Worm (Caenorhabditis elegans) whole organism, midembryonic: ENCODE measurements around the gene W03D2.9.

ENCODE experiments used
- T22C8.4 ChIP-seq: fragments of 200-800 bp; sonication (Bioruptor generic); IDR thresholded peaks from 2 replicates; pipeline ENCODE4 v1.3.6; 2022; ENCODE audit warnings: missing genetic modification characterization, missing compliant biosample characterization
- cog-1 ChIP-seq: sonication (generic microtip); optimal IDR thresholded peaks from 2 replicates; lab custom pipeline; 2016; ENCODE audit warnings: missing genetic modification characterization, missing compliant biosample characterization
- flt-1 ChIP-seq: fragments of 200-800 bp; sonication (Bioruptor generic); IDR thresholded peaks from 2 replicates; pipeline ENCODE4 v1.3.6; 2022; ENCODE audit warnings: missing genetic modification characterization, missing compliant biosample characterization
- klf-2 ChIP-seq: fragments of 200-800 bp; sonication (Bioruptor generic); conservative IDR thresholded peaks from 2 replicates; pipeline ENCODE4 v1.3.6; 2022; ENCODE audit warnings: missing genetic modification reagents, missing genetic modification characterization, missing compliant biosample characterization
- med-1 ChIP-seq: sonication (generic microtip); optimal IDR thresholded peaks from 2 replicates; lab custom pipeline; 2017; ENCODE audit warnings: missing genetic modification characterization, mild to moderate bottlenecking, missing compliant biosample characterization, antibody characterized with exemption, missing genetic modification reagents; ENCODE audit not compliant: insufficient read depth
- tab-1 ChIP-seq: fragments of 200-800 bp; sonication (Bioruptor generic); IDR thresholded peaks from 2 replicates; pipeline ENCODE4 v1.3.6; 2022; ENCODE audit warnings: missing genetic modification characterization, missing compliant biosample characterization
- ztf-23 ChIP-seq: fragments of 200-800 bp; sonication (Bioruptor generic); IDR thresholded peaks from 2 replicates; pipeline ENCODE4 v1.3.6; 2022; ENCODE audit warnings: missing genetic modification reagents, missing genetic modification characterization, missing compliant biosample characterization
- ztf-29 ChIP-seq: fragments of 200-800 bp; sonication (Bioruptor generic); IDR thresholded peaks from 2 replicates; pipeline ENCODE4 v1.3.6; 2022; ENCODE audit warnings: missing genetic modification reagents, missing genetic modification characterization, missing compliant biosample characterization

DNA sequence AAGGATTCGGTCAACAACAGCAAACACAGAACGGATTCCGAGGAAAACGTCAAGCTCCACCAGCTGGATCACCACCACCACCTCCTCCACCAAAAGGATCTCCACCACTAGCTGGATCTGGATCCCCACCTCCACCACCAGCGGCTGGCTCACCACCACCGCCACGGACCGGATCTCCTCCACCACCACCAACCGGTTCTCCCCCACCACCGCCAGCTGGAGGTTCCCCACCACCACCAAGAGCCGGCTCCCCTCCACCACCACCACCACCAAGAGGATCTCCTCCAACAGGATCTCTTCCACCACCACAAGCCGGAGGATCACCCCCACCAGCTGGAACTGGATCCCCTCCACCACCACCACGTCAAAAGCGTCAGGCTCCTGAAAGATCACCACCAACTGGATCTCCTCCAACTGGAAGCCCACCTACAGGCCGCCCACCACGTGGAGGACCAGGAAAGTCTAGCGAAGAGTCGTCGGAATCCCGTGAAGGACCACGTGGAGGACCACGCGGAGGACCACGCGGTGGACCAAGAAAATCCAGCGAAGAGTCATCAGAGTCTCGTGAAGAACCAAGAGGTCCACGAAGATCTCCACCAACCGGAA is 2.3 kb upstream of the W03D2.9 start:
- no peak for TF ChIP-seq med-1 (GFP tag; lab: Kevin White, UChicago)
- TF ChIP-seq ztf-29, result no peak
- TF ChIP-seq klf-2, result no peak
- TF ChIP-seq flt-1 (GFP tag; lab: Robert Waterston, UW), result 0 out of 2 replicates have a peak, but pooled peaks have one; percentile 26
- TF ChIP-seq cog-1 (tag; lab: Kevin White, UChicago), result no peak
- no peak for TF ChIP-seq T22C8.4 (GFP tag; lab: Robert Waterston, UW)
- no peak for TF ChIP-seq ztf-23
- TF ChIP-seq tab-1 (GFP tag; lab: Robert Waterston, UW), result 0 out of 2 replicates have a peak, but pooled peaks have one; percentile 38
